Fruit fly (Drosophila melanogaster): ENCODE measurements around the gene Lon.

dm6 chr3L:19585979-19586378, 26.0 kb downstream of the Lon start, which contains the start of the genes CG9231 and CG9330:
- TF ChIP-seq EcR (GFP tag; optimal IDR thresholded peaks at IDR 0.05) (no peak), pan (optimal IDR thresholded peaks at IDR 0.05) (no peak), usp (GFP tag; optimal IDR thresholded peaks at IDR 0.05) (no peak), psq (optimal IDR thresholded peaks at IDR 0.05) (no peak)

Measured in whole organism.